Fruit fly (Drosophila melanogaster) whole organism, embryonic: ENCODE measurements around the gene Pax.
A peak's percentile ranks its signal among the peaks of the same experiment; 100 is the strongest.

Experiments
- Awh ChIP-seq: fragments of 200-800 bp; sonication (Bioruptor generic); IDR thresholded peaks from 2 replicates; pipeline ENCODE4, ENCODE4 v1.3.6; 2022; ENCODE audit warnings: missing biosample characterization, missing genetic modification characterization
- CG10959 ChIP-seq: fragments of 200-800 bp; sonication (Bioruptor generic); IDR thresholded peaks from 2 replicates; pipeline ENCODE4 v1.3.6; 2022; ENCODE audit warnings: missing biosample characterization, missing genetic modification characterization
- CG14667 ChIP-seq: fragments of 200-800 bp; sonication (Bioruptor generic); IDR thresholded peaks from 2 replicates; pipeline ENCODE4 v1.3.6; 2022; ENCODE audit warnings: missing biosample characterization, missing genetic modification characterization
- CG16813 ChIP-seq: fragments of 200-800 bp; sonication (Bioruptor generic); IDR thresholded peaks from 3 replicates; pipeline ENCODE4 v1.3.6; 2022; ENCODE audit warnings: missing biosample characterization, missing genetic modification characterization; ENCODE audit not compliant: partially characterized antibody
- CG17385 ChIP-seq: fragments of 200-800 bp; sonication (Bioruptor generic); optimal IDR thresholded peaks from 3 replicates; lab custom pipeline; 2018; ENCODE audit warnings: missing biosample characterization, mild to moderate bottlenecking, missing genetic modification characterization
- CG17568 ChIP-seq: fragments of 200-800 bp; sonication (Bioruptor generic); optimal IDR thresholded peaks from 2 replicates; lab custom pipeline; 2018; ENCODE audit warnings: missing biosample characterization, mild to moderate bottlenecking, missing genetic modification characterization, moderate library complexity
- CG17612 ChIP-seq: fragments of 200-800 bp; sonication (Bioruptor generic); IDR thresholded peaks from 2 replicates; pipeline ENCODE4 v1.3.6; 2022; ENCODE audit warnings: missing biosample characterization, missing genetic modification characterization
- CG17802 ChIP-seq: fragments of 200-800 bp; sonication (Bioruptor generic); optimal IDR thresholded peaks from 2 replicates; lab custom pipeline; 2018; ENCODE audit warnings: missing biosample characterization, mild to moderate bottlenecking, missing genetic modification characterization, moderate library complexity
- CG18011 ChIP-seq: fragments of 200-800 bp; sonication (Bioruptor generic); optimal IDR thresholded peaks from 2 replicates; lab custom pipeline; 2017; ENCODE audit warnings: missing biosample characterization, missing genetic modification characterization, mild to moderate bottlenecking, moderate library complexity, missing genotype
- CG30403 ChIP-seq: fragments of 200-800 bp; sonication (Bioruptor generic); optimal IDR thresholded peaks from 3 replicates; lab custom pipeline; 2016; ENCODE audit warnings: missing biosample characterization, missing genetic modification characterization
- CG31441 ChIP-seq: fragments of 200-800 bp; sonication (Bioruptor generic); IDR thresholded peaks from 2 replicates; pipeline ENCODE4 v1.3.6; 2022; ENCODE audit warnings: missing biosample characterization, missing genetic modification characterization
- CG32772 ChIP-seq: fragments of 200-800 bp; sonication (Bioruptor generic); IDR thresholded peaks from 2 replicates; pipeline ENCODE4 v1.3.6; 2022; ENCODE audit warnings: missing biosample characterization, missing genetic modification characterization
- CG3407 ChIP-seq: fragments of 200-800 bp; sonication (Bioruptor generic); optimal IDR thresholded peaks from 2 replicates; lab custom pipeline; 2018; ENCODE audit warnings: missing biosample characterization, mild to moderate bottlenecking, missing genetic modification characterization
- CG3838 ChIP-seq: fragments of 200-800 bp; sonication (Bioruptor generic); optimal IDR thresholded peaks from 3 replicates; lab custom pipeline; 2016; ENCODE audit warnings: missing biosample characterization, missing genetic modification characterization
- CG4707 ChIP-seq: fragments of 200-800 bp; sonication (Bioruptor generic); optimal IDR thresholded peaks from 2 replicates; lab custom pipeline; 2018; ENCODE audit warnings: missing biosample characterization, mild to moderate bottlenecking, missing genetic modification characterization, moderate library complexity
- CG6689 ChIP-seq: fragments of 200-800 bp; sonication (Bioruptor generic); IDR thresholded peaks from 2 replicates; pipeline ENCODE4 v1.3.6; 2022; ENCODE audit warnings: missing biosample characterization, missing genetic modification characterization
- CG8290 ChIP-seq, 3 experiments: fragments of 200-800 bp; sonication (Bioruptor generic); optimal IDR thresholded peaks; 2 replicates each; lab custom pipeline; 2016 to 2019; ENCODE audit warnings: missing biosample characterization in 3 of 3, missing genetic modification characterization in 3 of 3, mild to moderate bottlenecking in 2 of 3, moderate library complexity in 1 of 3
- Dad ChIP-seq: fragments of 200-800 bp; sonication (Bioruptor generic); optimal IDR thresholded peaks from 3 replicates; lab custom pipeline; 2016; ENCODE audit warnings: missing biosample characterization, missing genetic modification characterization
- Dref ChIP-seq: fragments of 200-800 bp; sonication (Bioruptor generic); IDR thresholded peaks from 2 replicates; pipeline ENCODE4 v1.3.6; 2022; ENCODE audit warnings: missing biosample characterization, missing genetic modification characterization
- HLH54F ChIP-seq: fragments of 200-800 bp; sonication (Bioruptor generic); optimal IDR thresholded peaks from 3 replicates; lab custom pipeline; 2016; ENCODE audit warnings: missing biosample characterization, missing genetic modification characterization
- Hmr ChIP-seq: fragments of 200-800 bp; sonication (Bioruptor generic); optimal IDR thresholded peaks from 3 replicates; lab custom pipeline; 2017; ENCODE audit warnings: mild to moderate bottlenecking, missing biosample characterization, missing genetic modification reagents, missing genetic modification characterization
- Hr3 ChIP-seq: fragments of 200-800 bp; sonication (Bioruptor generic); optimal IDR thresholded peaks from 3 replicates; lab custom pipeline; 2016; ENCODE audit warnings: missing biosample characterization, missing genetic modification characterization
- Kr ChIP-seq: fragments of 200-800 bp; sonication (Bioruptor generic); optimal IDR thresholded peaks from 2 replicates; lab custom pipeline; 2017; ENCODE audit warnings: missing biosample characterization, mild to moderate bottlenecking, missing genetic modification characterization
- Mes4 ChIP-seq: fragments of 200-800 bp; sonication (Bioruptor generic); optimal IDR thresholded peaks from 2 replicates; lab custom pipeline; 2016; ENCODE audit warnings: missing biosample characterization, missing genetic modification characterization
- PHDP ChIP-seq: fragments of 200-800 bp; sonication (Bioruptor generic); optimal IDR thresholded peaks from 3 replicates; lab custom pipeline; 2018; ENCODE audit warnings: missing biosample characterization, mild to moderate bottlenecking, missing genetic modification characterization, moderate library complexity
- Side ChIP-seq: fragments of 200-800 bp; sonication (Bioruptor generic); optimal IDR thresholded peaks from 2 replicates; lab custom pipeline; 2016; ENCODE audit warnings: missing biosample characterization, missing genetic modification characterization
- Taf1 ChIP-seq: fragments of 200-800 bp; sonication (Bioruptor generic); IDR thresholded peaks from 2 replicates; pipeline ENCODE4 v1.3.6; 2022; ENCODE audit warnings: missing biosample characterization, missing genetic modification characterization
- al ChIP-seq: fragments of 200-800 bp; sonication (Bioruptor generic); IDR thresholded peaks from 2 replicates; pipeline ENCODE4 v1.3.6; 2022; ENCODE audit warnings: missing biosample characterization, missing genetic modification characterization
- chn ChIP-seq: fragments of 200-800 bp; sonication (Bioruptor generic); optimal IDR thresholded peaks from 2 replicates; lab custom pipeline; 2016; ENCODE audit warnings: missing biosample characterization, missing genetic modification characterization
- ci ChIP-seq: fragments of 200-800 bp; sonication (Bioruptor generic); IDR thresholded peaks from 3 replicates; pipeline ENCODE4 v1.3.6; 2022; ENCODE audit warnings: missing biosample characterization, missing genetic modification characterization
- eve ChIP-seq, 2 experiments: fragments of >200 bp; optimal IDR thresholded peaks; 2 replicates each; lab custom pipeline; 2017; ENCODE audit warnings: missing biosample characterization in 2 of 2, missing genetic modification characterization in 2 of 2
- gsb ChIP-seq: fragments of 200-800 bp; sonication (Bioruptor generic); IDR thresholded peaks from 2 replicates; pipeline ENCODE4 v1.3.6; 2022; ENCODE audit warnings: missing biosample characterization, missing genetic modification characterization
- hb ChIP-seq: fragments of 200-800 bp; sonication (Bioruptor generic); IDR thresholded peaks from 3 replicates; pipeline ENCODE4 v1.3.6; 2022; ENCODE audit warnings: missing biosample characterization, missing genetic modification characterization; ENCODE audit not compliant: partially characterized antibody
- hbn ChIP-seq: fragments of 200-800 bp; sonication (Bioruptor generic); IDR thresholded peaks from 2 replicates; pipeline ENCODE4 v1.3.6; 2022; ENCODE audit warnings: missing biosample characterization, missing genetic modification characterization; ENCODE audit not compliant: partially characterized antibody
- jigr1 ChIP-seq: fragments of 200-800 bp; sonication (Bioruptor generic); IDR thresholded peaks from 3 replicates; pipeline ENCODE4 v1.3.6; 2022; ENCODE audit warnings: missing biosample characterization, missing genetic modification characterization
- lab ChIP-seq: fragments of 200-800 bp; sonication (Bioruptor generic); optimal IDR thresholded peaks from 3 replicates; lab custom pipeline; 2017; ENCODE audit warnings: missing biosample characterization, missing genetic modification characterization, mild to moderate bottlenecking, moderate library complexity, missing genetic modification reagents
- lmd ChIP-seq: fragments of 200-800 bp; sonication (Bioruptor generic); IDR thresholded peaks from 2 replicates; pipeline ENCODE4 v1.3.6; 2022; ENCODE audit warnings: missing biosample characterization, missing genetic modification characterization
- nmo ChIP-seq: fragments of 200-800 bp; sonication (Bioruptor generic); optimal IDR thresholded peaks from 2 replicates; lab custom pipeline; 2018; ENCODE audit warnings: missing biosample characterization, mild to moderate bottlenecking, missing genetic modification characterization, moderate library complexity
- nom ChIP-seq: fragments of 200-800 bp; sonication (Bioruptor generic); optimal IDR thresholded peaks from 2 replicates; lab custom pipeline; 2017; ENCODE audit warnings: missing biosample characterization, missing genetic modification characterization, mild to moderate bottlenecking, moderate library complexity, missing genetic modification reagents
- pho ChIP-seq: fragments of 200-800 bp; sonication (Bioruptor generic); optimal IDR thresholded peaks from 2 replicates; lab custom pipeline; 2016; ENCODE audit warnings: missing biosample characterization, missing genetic modification characterization
- prd ChIP-seq, 3 experiments: fragments of >200 bp in 2 of 3; fragments of 200-800 bp in 1 of 3; sonication (Bioruptor generic) in 1 of 3; optimal IDR thresholded peaks in 2 of 3; IDR thresholded peaks in 1 of 3; 2 replicates in 2 of 3; 3 replicates in 1 of 3; pipeline versions ENCODE4 v1.3.6 to Lab custom; 2017 to 2022; ENCODE audit warnings: missing biosample characterization in 1 of 3, missing genetic modification characterization in 1 of 3
- sima ChIP-seq: fragments of 200-800 bp; sonication (Bioruptor generic); optimal IDR thresholded peaks from 2 replicates; lab custom pipeline; 2016; ENCODE audit warnings: missing biosample characterization, missing genetic modification characterization
- sna ChIP-seq: fragments of 200-800 bp; sonication (Bioruptor generic); IDR thresholded peaks from 2 replicates; pipeline ENCODE4 v1.3.6; 2022; ENCODE audit warnings: missing biosample characterization, missing genetic modification characterization; ENCODE audit not compliant: partially characterized antibody
- tgo ChIP-seq: fragments of 200-800 bp; sonication (Bioruptor generic); IDR thresholded peaks from 3 replicates; pipeline ENCODE4 v1.3.6; 2022; ENCODE audit warnings: missing biosample characterization, missing genetic modification characterization
- trem ChIP-seq: fragments of 200-800 bp; optimal IDR thresholded peaks from 3 replicates; lab custom pipeline; 2019; ENCODE audit warnings: missing biosample characterization, mild to moderate bottlenecking, missing genetic modification characterization, moderate library complexity
- trh ChIP-seq: fragments of 200-800 bp; sonication (Bioruptor generic); optimal IDR thresholded peaks from 2 replicates; lab custom pipeline; 2016; ENCODE audit warnings: missing biosample characterization, missing genetic modification characterization
- unpg ChIP-seq: fragments of 200-800 bp; sonication (Bioruptor generic); optimal IDR thresholded peaks from 3 replicates; lab custom pipeline; 2018; ENCODE audit warnings: missing biosample characterization, mild to moderate bottlenecking, missing genetic modification characterization, moderate library complexity
- wdn ChIP-seq: fragments of 200-800 bp; sonication (Bioruptor generic); IDR thresholded peaks from 2 replicates; pipeline ENCODE4 v1.3.6; 2022; ENCODE audit warnings: missing biosample characterization, missing genetic modification characterization
- zen2 ChIP-seq: fragments of 200-800 bp; sonication (Bioruptor generic); IDR thresholded peaks from 3 replicates; pipeline ENCODE4 v1.3.6; 2022; ENCODE audit warnings: missing biosample characterization, missing genetic modification characterization; ENCODE audit not compliant: partially characterized antibody

Pax gene

dm6 chr2L:19425765-19426329 lies 549 bp downstream of the Pax start (continued):
- peak; percentile 36 for TF ChIP-seq CG17802 (tag; lab: Kevin White, UChicago)
- TF ChIP-seq Taf1 (GFP tag; lab: Robert Waterston, UW) = peak; percentile 55
- TF ChIP-seq pho (GFP tag; lab: Kevin White, UChicago) = peak; percentile 38
- peak; percentile 86 for TF ChIP-seq lab (GFP tag; lab: Kevin White, UChicago)
- TF ChIP-seq CG3838 (GFP tag; lab: Kevin White, UChicago) = no peak
- peak; percentile 63 for TF ChIP-seq CG8290 (GFP tag; optimal IDR thresholded peaks at IDR 0.05; lab: Kevin White, UChicago)
- peak in 1 of 2 experiments; percentile 66 for TF ChIP-seq CG8290 (tag; optimal IDR thresholded peaks at IDR 0.05; lab: Kevin White, UChicago)
- TF ChIP-seq CG31441 (GFP tag; lab: Robert Waterston, UW) = peak; percentile 74
- no peak for TF ChIP-seq CG16813 (GFP tag; lab: Robert Waterston, UW)
- TF ChIP-seq HLH54F (GFP tag; lab: Kevin White, UChicago) = peak; percentile 13
- TF ChIP-seq Mes4 (GFP tag; lab: Kevin White, UChicago) = peak; percentile 10
- peak; percentile 50 for TF ChIP-seq CG32772 (GFP tag; lab: Robert Waterston, UW)
- TF ChIP-seq gsb (GFP tag; lab: Robert Waterston, UW) = no peak
- no peak for TF ChIP-seq jigr1 (GFP tag; lab: Robert Waterston, UW)
- TF ChIP-seq CG14667 = peak; percentile 39
- no peak for TF ChIP-seq eve (GFP tag; optimal IDR thresholded peaks at IDR 0.05; lab: Kevin White, UChicago)
- TF ChIP-seq Dad (GFP tag; lab: Kevin White, UChicago) = peak; percentile 15
- TF ChIP-seq Kr (GFP tag; lab: Kevin White, UChicago) = no peak
- TF ChIP-seq ci (GFP tag; lab: Robert Waterston, UW) = peak; percentile 77
- TF ChIP-seq CG6689 (GFP tag; lab: Robert Waterston, UW) = peak; percentile 64; the same call in 1 of the 2 replicates
- 0 out of 2 replicates have a peak, but pooled peaks have one; percentile 38 for TF ChIP-seq wdn (GFP tag; lab: Robert Waterston, UW)
- peak; percentile 57 for TF ChIP-seq trem (tag; lab: Kevin White, UChicago)
- peak; percentile 13 for TF ChIP-seq trh (GFP tag; lab: Kevin White, UChicago)
- TF ChIP-seq CG17385 (GFP tag; lab: Kevin White, UChicago) = peak; percentile 62
- peak; percentile 69 for TF ChIP-seq tgo (GFP tag; lab: Robert Waterston, UW)
- no peak for TF ChIP-seq sna (GFP tag; lab: Robert Waterston, UW)
- TF ChIP-seq CG17568 (GFP tag; lab: Kevin White, UChicago) = peak; percentile 59
- peak; percentile 81 for TF ChIP-seq Awh (GFP tag; lab: Robert Waterston, UW)
- TF ChIP-seq Hr3 (GFP tag; lab: Kevin White, UChicago) = peak; percentile 55
- peak; percentile 69 for TF ChIP-seq Hmr (GFP tag; lab: Kevin White, UChicago)
- TF ChIP-seq prd (optimal IDR thresholded peaks at IDR 0.05; lab: Kevin White, UChicago) = no peak
- peak; percentile 77 for TF ChIP-seq prd (GFP tag; IDR thresholded peaks at IDR 0.05; lab: Robert Waterston, UW)
- peak; percentile 2 for TF ChIP-seq CG4707 (GFP tag; lab: Kevin White, UChicago)
- TF ChIP-seq sima = no peak
- no peak for TF ChIP-seq hb (GFP tag; lab: Robert Waterston, UW)
- TF ChIP-seq CG17612 (GFP tag; lab: Robert Waterston, UW) = 0 out of 2 replicates have a peak, but pooled peaks have one; percentile 4
- no peak for TF ChIP-seq nom
- TF ChIP-seq CG30403 (GFP tag; lab: Kevin White, UChicago) = peak; percentile 83
- TF ChIP-seq CG3407 = peak; percentile 30
- TF ChIP-seq Side (GFP tag; lab: Kevin White, UChicago) = peak; percentile 55
- no peak for TF ChIP-seq hbn (GFP tag; lab: Robert Waterston, UW)
- TF ChIP-seq zen2 (GFP tag; lab: Robert Waterston, UW) = no peak
- TF ChIP-seq lmd (GFP tag; lab: Robert Waterston, UW) = peak; percentile 73
- TF ChIP-seq PHDP (tag; lab: Kevin White, UChicago) = peak; percentile 76
- no peak for TF ChIP-seq Dref (GFP tag; lab: Robert Waterston, UW)
- TF ChIP-seq nmo = peak; percentile 74
- TF ChIP-seq chn = peak; percentile 37
- peak; percentile 47 for TF ChIP-seq al
- peak; percentile 78 for TF ChIP-seq unpg (GFP tag; lab: Kevin White, UChicago)
- TF ChIP-seq CG10959 (GFP tag; lab: Robert Waterston, UW) = peak; percentile 59
- TF ChIP-seq CG18011 (GFP tag; lab: Kevin White, UChicago) = peak; percentile 32
